Worm (Caenorhabditis elegans): ENCODE results near the gene stn-2.
A peak's percentile ranks its signal among the peaks of the same experiment; 100 is the strongest.

Gene stn-2

ce11 chrX:7710643-7711042 is 30.2 kb upstream of the stn-2 start, which contains the start of gene K09F5.4:
Gene K09F5.4 (minus strand): TSS chrX:7710743.
- TF ChIP-seq M03D4.4 (tag; optimal IDR thresholded peaks at IDR 0.05) (no peak), elt-1 (tag; optimal IDR thresholded peaks at IDR 0.05; ENCODE audit: borderline replicate concordance, insufficient read depth) (no peak), blmp-1 (tag; optimal IDR thresholded peaks at IDR 0.05) (no peak), zip-8 (tag; optimal IDR thresholded peaks at IDR 0.05) (no peak), tbx-8 (GFP tag; optimal IDR thresholded peaks at IDR 0.05) (no peak), hlh-1 (tag; optimal IDR thresholded peaks at IDR 0.05) (no peak), nhr-76 (tag; optimal IDR thresholded peaks at IDR 0.05) (no peak), unc-39 (tag; optimal IDR thresholded peaks at IDR 0.05) (no peak), lsy-2 (tag; optimal IDR thresholded peaks at IDR 0.05) (no peak), ham-2 (GFP tag; optimal IDR thresholded peaks at IDR 0.05) (no peak), nhr-2 (tag; optimal IDR thresholded peaks at IDR 0.05) (no peak), sem-2 (GFP tag; optimal IDR thresholded peaks at IDR 0.05) (no peak), lin-13 (tag; optimal IDR thresholded peaks at IDR 0.05) (no peak), ceh-43 (GFP tag; optimal IDR thresholded peaks at IDR 0.05) (no peak)

- peak; percentile 4 for TF ChIP-seq ces-1 (GFP tag; optimal IDR thresholded peaks at IDR 0.05)
- no peak for TF ChIP-seq ceh-83 (GFP tag; optimal IDR thresholded peaks at IDR 0.05)
- TF ChIP-seq sptf-1 (tag; optimal IDR thresholded peaks at IDR 0.05) = peak; percentile 84
These were observed 29.8 kb upstream of the stn-2 start for ce11 chrX:7710187-7710586.

- no peak for TF ChIP-seq snpc-4 (tag; optimal IDR thresholded peaks at IDR 0.05)
- no peak for TF ChIP-seq unc-62 (GFP tag; optimal IDR thresholded peaks at IDR 0.05)
- no peak for TF ChIP-seq ham-2 (GFP tag; optimal IDR thresholded peaks at IDR 0.05)
- no peak for TF ChIP-seq unc-39 (tag; optimal IDR thresholded peaks at IDR 0.05)
- no peak for TF ChIP-seq ces-1 (GFP tag; optimal IDR thresholded peaks at IDR 0.05)
- TF ChIP-seq cnd-1 (tag; optimal IDR thresholded peaks at IDR 0.05) = no peak
- no peak for TF ChIP-seq nhr-12 (tag; optimal IDR thresholded peaks at IDR 0.05)
- TF ChIP-seq mls-2 (tag; optimal IDR thresholded peaks at IDR 0.05) = no peak
- no peak for TF ChIP-seq mab-5 (tag; optimal IDR thresholded peaks at IDR 0.05)
- no peak for TF ChIP-seq ceh-83 (GFP tag; optimal IDR thresholded peaks at IDR 0.05)
- no peak for TF ChIP-seq bed-3 (GFP tag; optimal IDR thresholded peaks at IDR 0.05)
- no peak for TF ChIP-seq drap-1 (GFP tag; optimal IDR thresholded peaks at IDR 0.05)
- no peak for TF ChIP-seq nhr-237 (tag; optimal IDR thresholded peaks at IDR 0.05)
- TF ChIP-seq sem-2 (GFP tag; optimal IDR thresholded peaks at IDR 0.05) = no peak
These were observed 26.6 kb upstream of the stn-2 start, which contains the start of gene kvs-1 for ce11 chrX:7707031-7707430. Gene kvs-1 (minus strand): TSS chrX:7707131.

- TF ChIP-seq sptf-1 (tag; optimal IDR thresholded peaks at IDR 0.05) (no peak), bed-3 (GFP tag; optimal IDR thresholded peaks at IDR 0.05) (no peak), ham-2 (GFP tag; optimal IDR thresholded peaks at IDR 0.05) (no peak)
These were observed 23.4 kb upstream of the stn-2 start for ce11 chrX:7703863-7704262.

- TF ChIP-seq zip-8 (tag; optimal IDR thresholded peaks at IDR 0.05) = no peak
These were observed 9.2 kb upstream of the stn-2 start for ce11 chrX:7689570-7689969.

ce11 chrX:7689119-7689518 is 8.7 kb upstream of the stn-2 start, which contains the start of gene clik-2:
Gene clik-2 (minus strand): TSS chrX:7689219.
- TF ChIP-seq cnd-1 (tag; optimal IDR thresholded peaks at IDR 0.05) (no peak), nhr-76 (tag; optimal IDR thresholded peaks at IDR 0.05) (no peak), ceh-43 (GFP tag; optimal IDR thresholded peaks at IDR 0.05) (no peak), nhr-237 (tag; optimal IDR thresholded peaks at IDR 0.05) (no peak), pha-4 (tag; optimal IDR thresholded peaks at IDR 0.05) (no peak), mls-2 (tag; optimal IDR thresholded peaks at IDR 0.05) (no peak), nhr-28 (tag; optimal IDR thresholded peaks at IDR 0.05) (no peak)

Measured in whole organism, mixed stage, embryonic.